Fruit fly (Drosophila melanogaster) whole organism, embryonic: ENCODE data around the gene synr.

Experiments
- Adf1 ChIP-seq: fragments of 200-800 bp; sonication (Bioruptor generic); IDR thresholded peaks from 2 replicates; pipeline ENCODE4 v1.3.6; 2022; ENCODE audit warnings: missing biosample characterization, missing genetic modification characterization
- Atf3 ChIP-seq: fragments of 200-800 bp; sonication (Bioruptor generic); optimal IDR thresholded peaks from 3 replicates; lab custom pipeline; 2016; ENCODE audit warnings: missing biosample characterization, missing genetic modification characterization
- B-H2 ChIP-seq: fragments of 200-800 bp; sonication (Bioruptor generic); optimal IDR thresholded peaks from 2 replicates; lab custom pipeline; 2018; ENCODE audit warnings: missing biosample characterization, mild to moderate bottlenecking, missing genetic modification characterization
- BtbVII ChIP-seq: fragments of 200-800 bp; sonication (Bioruptor generic); optimal IDR thresholded peaks from 3 replicates; lab custom pipeline; 2017; ENCODE audit warnings: missing biosample characterization, mild to moderate bottlenecking, missing genetic modification characterization
- CG10147 ChIP-seq: fragments of 200-800 bp; sonication (Bioruptor generic); optimal IDR thresholded peaks from 2 replicates; lab custom pipeline; 2019; ENCODE audit warnings: missing biosample characterization, mild to moderate bottlenecking, missing genetic modification characterization, moderate library complexity
- CG10267 ChIP-seq: fragments of 200-800 bp; sonication (Bioruptor generic); optimal IDR thresholded peaks from 2 replicates; lab custom pipeline; 2018; ENCODE audit warnings: missing biosample characterization, mild to moderate bottlenecking, missing genetic modification characterization, moderate library complexity
- CG10431 ChIP-seq: fragments of 200-800 bp; sonication (Bioruptor generic); optimal IDR thresholded peaks from 3 replicates; lab custom pipeline; 2018; ENCODE audit warnings: missing biosample characterization, mild to moderate bottlenecking, missing genetic modification characterization
- CG12299 ChIP-seq: fragments of 200-800 bp; sonication (Bioruptor generic); optimal IDR thresholded peaks from 2 replicates; lab custom pipeline; 2018; ENCODE audit warnings: missing biosample characterization, mild to moderate bottlenecking, missing genetic modification characterization
- CG12744 ChIP-seq: fragments of 200-800 bp; sonication (Bioruptor generic); optimal IDR thresholded peaks from 2 replicates; lab custom pipeline; 2016; ENCODE audit warnings: missing biosample characterization, missing genetic modification characterization
- CG13775 ChIP-seq: fragments of 200-800 bp; sonication (Bioruptor generic); optimal IDR thresholded peaks from 3 replicates; lab custom pipeline; 2017; ENCODE audit warnings: missing biosample characterization, mild to moderate bottlenecking, missing genetic modification characterization
- CG14014 ChIP-seq: fragments of 200-800 bp; sonication (Bioruptor generic); IDR thresholded peaks from 2 replicates; pipeline ENCODE4 v1.3.6; 2022; ENCODE audit warnings: missing biosample characterization, missing genetic modification characterization
- CG1832 ChIP-seq: fragments of 200-800 bp; sonication (Bioruptor generic); optimal IDR thresholded peaks from 2 replicates; lab custom pipeline; 2017; ENCODE audit warnings: missing biosample characterization, mild to moderate bottlenecking, missing genetic modification characterization, inconsistent platforms
- CG2202 ChIP-seq: fragments of 200-800 bp; sonication (Bioruptor generic); optimal IDR thresholded peaks from 2 replicates; lab custom pipeline; 2018; ENCODE audit warnings: missing biosample characterization, mild to moderate bottlenecking, missing genetic modification characterization
- CG31441 ChIP-seq: fragments of 200-800 bp; sonication (Bioruptor generic); IDR thresholded peaks from 2 replicates; pipeline ENCODE4 v1.3.6; 2022; ENCODE audit warnings: missing biosample characterization, missing genetic modification characterization
- CG34376 ChIP-seq: fragments of 200-800 bp; sonication (Bioruptor generic); optimal IDR thresholded peaks from 2 replicates; lab custom pipeline; 2018; ENCODE audit warnings: missing biosample characterization, mild to moderate bottlenecking, missing genetic modification characterization
- CG6689 ChIP-seq: fragments of 200-800 bp; sonication (Bioruptor generic); IDR thresholded peaks from 2 replicates; pipeline ENCODE4 v1.3.6; 2022; ENCODE audit warnings: missing biosample characterization, missing genetic modification characterization
- CG6813 ChIP-seq: fragments of 200-800 bp; sonication (Bioruptor generic); optimal IDR thresholded peaks from 2 replicates; lab custom pipeline; 2017; ENCODE audit warnings: missing biosample characterization, missing genetic modification characterization, mild to moderate bottlenecking, moderate library complexity, missing genetic modification reagents
- CG7357 ChIP-seq: fragments of 200-800 bp; sonication (Bioruptor generic); IDR thresholded peaks from 3 replicates; pipeline ENCODE4 v1.3.6; 2022; ENCODE audit warnings: missing biosample characterization, missing genetic modification characterization
- CG9797 ChIP-seq: fragments of 200-800 bp; sonication (Bioruptor generic); optimal IDR thresholded peaks from 3 replicates; lab custom pipeline; 2018; ENCODE audit warnings: missing biosample characterization, mild to moderate bottlenecking, missing genetic modification characterization
- CG9876 ChIP-seq: fragments of 200-800 bp; sonication (Bioruptor generic); optimal IDR thresholded peaks from 2 replicates; lab custom pipeline; 2016; ENCODE audit warnings: missing biosample characterization, missing genetic modification characterization
- CHES-1-like ChIP-seq: fragments of 200-800 bp; sonication (Bioruptor generic); optimal IDR thresholded peaks from 2 replicates; lab custom pipeline; 2016; ENCODE audit warnings: missing biosample characterization, missing genetic modification characterization
- Dfd ChIP-seq, 2 experiments: fragments of >200 bp; optimal IDR thresholded peaks; 2 replicates each; lab custom pipeline; 2017; ENCODE audit warnings: missing biosample characterization in 2 of 2, missing genetic modification characterization in 2 of 2
- Eip74EF ChIP-seq, 2 experiments: fragments of 200-800 bp in 1 of 2; fragments of >200 bp in 1 of 2; sonication (Bioruptor generic) in 1 of 2; optimal IDR thresholded peaks; 2 replicates each; lab custom pipeline; 2017 to 2019; ENCODE audit warnings: missing biosample characterization in 2 of 2, missing genetic modification characterization in 2 of 2, mild to moderate bottlenecking in 1 of 2, moderate library complexity in 1 of 2
- Fer1 ChIP-seq: fragments of 200-800 bp; sonication (Bioruptor generic); optimal IDR thresholded peaks from 2 replicates; lab custom pipeline; 2017; ENCODE audit warnings: missing biosample characterization, mild to moderate bottlenecking, missing genetic modification characterization
- Hand ChIP-seq: fragments of 200-800 bp; sonication (Bioruptor generic); optimal IDR thresholded peaks from 2 replicates; lab custom pipeline; 2017; ENCODE audit warnings: mild to moderate bottlenecking, missing biosample characterization, missing genetic modification reagents, missing genetic modification characterization
- HmgZ ChIP-seq: fragments of 200-800 bp; sonication (Bioruptor generic); optimal IDR thresholded peaks from 2 replicates; lab custom pipeline; 2018; ENCODE audit warnings: missing biosample characterization, mild to moderate bottlenecking, missing genetic modification characterization
- Kr ChIP-seq: fragments of 200-800 bp; sonication (Bioruptor generic); optimal IDR thresholded peaks from 2 replicates; lab custom pipeline; 2017; ENCODE audit warnings: missing biosample characterization, mild to moderate bottlenecking, missing genetic modification characterization
- Lpt ChIP-seq: fragments of >200 bp; optimal IDR thresholded peaks from 2 replicates; lab custom pipeline; 2018; ENCODE audit warnings: missing biosample characterization, missing genetic modification characterization
- NC2β ChIP-seq: fragments of 200-800 bp; sonication (Bioruptor generic); optimal IDR thresholded peaks from 2 replicates; lab custom pipeline; 2016; ENCODE audit warnings: missing biosample characterization, missing genetic modification characterization
- Neu2 ChIP-seq: fragments of 200-800 bp; sonication (Bioruptor generic); optimal IDR thresholded peaks from 3 replicates; lab custom pipeline; 2016; ENCODE audit warnings: missing biosample characterization, missing genetic modification characterization, borderline replicate concordance
- Rfx ChIP-seq: fragments of 200-800 bp; sonication (Bioruptor generic); IDR thresholded peaks from 2 replicates; pipeline ENCODE4 v1.3.6; 2022; ENCODE audit warnings: missing biosample characterization, missing genetic modification characterization
- Rx ChIP-seq: fragments of 200-800 bp; sonication (Bioruptor generic); IDR thresholded peaks from 2 replicates; pipeline ENCODE4 v1.3.6; 2022; ENCODE audit warnings: missing biosample characterization, missing genetic modification characterization
- ac ChIP-seq: fragments of 200-800 bp; sonication (Bioruptor generic); optimal IDR thresholded peaks from 3 replicates; lab custom pipeline; 2017; ENCODE audit warnings: missing biosample characterization, mild to moderate bottlenecking, missing genetic modification characterization
- bab2 ChIP-seq: fragments of 200-800 bp; sonication (Bioruptor generic); optimal IDR thresholded peaks from 2 replicates; lab custom pipeline; 2016; ENCODE audit warnings: missing biosample characterization, missing genetic modification characterization
- btn ChIP-seq: fragments of 200-800 bp; sonication (Bioruptor generic); optimal IDR thresholded peaks from 2 replicates; lab custom pipeline; 2016; ENCODE audit warnings: missing biosample characterization, missing genetic modification characterization
- chinmo ChIP-seq: fragments of 200-800 bp; sonication (Bioruptor generic); IDR thresholded peaks from 4 replicates; pipeline ENCODE4 v1.3.6; 2022; ENCODE audit warnings: missing biosample characterization, missing genetic modification characterization; ENCODE audit not compliant: partially characterized antibody
- croc ChIP-seq: fragments of 200-800 bp; sonication (Bioruptor generic); conservative IDR thresholded peaks from 3 replicates; pipeline ENCODE4 v1.3.6; 2022; ENCODE audit warnings: missing biosample characterization, missing genetic modification characterization
- ems ChIP-seq: fragments of 200-800 bp; sonication (Bioruptor generic); optimal IDR thresholded peaks from 3 replicates; lab custom pipeline; 2016; ENCODE audit warnings: missing biosample characterization, missing genetic modification characterization
- en ChIP-seq: fragments of 200-800 bp; sonication (Bioruptor generic); optimal IDR thresholded peaks from 2 replicates; lab custom pipeline; 2016; ENCODE audit warnings: missing biosample characterization, missing genetic modification characterization
- grau ChIP-seq: fragments of 200-800 bp; optimal IDR thresholded peaks from 3 replicates; lab custom pipeline; 2019; ENCODE audit warnings: missing biosample characterization, mild to moderate bottlenecking, missing genetic modification characterization, moderate library complexity
- her ChIP-seq: fragments of 200-800 bp; sonication (Bioruptor generic); optimal IDR thresholded peaks from 2 replicates; lab custom pipeline; 2016; ENCODE audit warnings: missing biosample characterization, missing genetic modification characterization
- hth ChIP-seq: fragments of >200 bp; optimal IDR thresholded peaks from 2 replicates; lab custom pipeline; 2017; ENCODE audit warnings: inconsistent platforms
- ken ChIP-seq: fragments of 200-800 bp; sonication (Bioruptor generic); IDR thresholded peaks from 3 replicates; pipeline ENCODE4 v1.3.6; 2022; ENCODE audit warnings: missing biosample characterization, missing genetic modification characterization
- maf-S ChIP-seq: fragments of 200-800 bp; sonication (Bioruptor generic); optimal IDR thresholded peaks from 2 replicates; lab custom pipeline; 2016; ENCODE audit warnings: missing biosample characterization, missing genetic modification characterization
- nerfin-1 ChIP-seq: fragments of 200-800 bp; sonication (Bioruptor generic); optimal IDR thresholded peaks from 3 replicates; lab custom pipeline; 2019; ENCODE audit warnings: missing biosample characterization, mild to moderate bottlenecking, missing genetic modification characterization, moderate library complexity
- otp ChIP-seq: fragments of 200-800 bp; sonication (Bioruptor generic); IDR thresholded peaks from 3 replicates; pipeline ENCODE4, ENCODE4 v1.3.6; 2022; ENCODE audit warnings: missing biosample characterization, missing genetic modification characterization
- scrt ChIP-seq: fragments of 200-800 bp; sonication (Bioruptor generic); optimal IDR thresholded peaks from 2 replicates; lab custom pipeline; 2018; ENCODE audit warnings: missing biosample characterization, mild to moderate bottlenecking, missing genetic modification characterization, moderate library complexity
- shn ChIP-seq: fragments of 200-800 bp; sonication (Bioruptor generic); optimal IDR thresholded peaks from 3 replicates; lab custom pipeline; 2016; ENCODE audit warnings: missing biosample characterization, missing genetic modification characterization
- tap ChIP-seq: fragments of 200-800 bp; optimal IDR thresholded peaks from 3 replicates; lab custom pipeline; 2019; ENCODE audit warnings: missing biosample characterization, mild to moderate bottlenecking, missing genetic modification characterization, moderate library complexity
- trem ChIP-seq: fragments of 200-800 bp; optimal IDR thresholded peaks from 3 replicates; lab custom pipeline; 2019; ENCODE audit warnings: missing biosample characterization, mild to moderate bottlenecking, missing genetic modification characterization, moderate library complexity
- wek ChIP-seq: fragments of 200-800 bp; sonication (Bioruptor generic); optimal IDR thresholded peaks from 3 replicates; lab custom pipeline; 2018; ENCODE audit warnings: missing biosample characterization, mild to moderate bottlenecking, missing genetic modification characterization, moderate library complexity

synr gene

DNA sequence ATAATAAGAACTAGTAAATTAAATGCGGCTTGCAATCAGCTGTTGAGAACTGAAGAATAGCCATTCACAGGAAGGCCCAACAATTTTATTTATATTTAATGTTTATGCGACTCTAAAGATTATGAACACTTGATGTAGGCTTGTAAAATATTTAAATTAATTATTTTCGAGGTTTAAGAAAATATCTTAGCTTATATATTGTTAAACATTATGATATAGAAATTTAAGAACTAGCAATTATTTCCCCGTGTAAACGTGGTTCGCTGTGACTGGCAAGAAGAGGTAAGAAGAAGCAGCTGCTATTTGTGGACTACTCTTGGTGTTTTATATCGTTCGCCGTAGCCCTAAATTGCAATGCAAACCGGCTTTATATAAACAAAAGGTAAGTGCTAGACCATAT lies 2.8 kb downstream of the synr start, which contains the start of the genes mRpL24 and betaggt-I (continued):
- TF ChIP-seq ac (GFP tag; lab: Kevin White, UChicago) (peak; percentile 23), CG14014 (GFP tag; lab: Robert Waterston, UW) (peak; percentile 96), bab2 (GFP tag; lab: Kevin White, UChicago) (peak; percentile 72), Rfx (GFP tag; lab: Robert Waterston, UW) (peak; percentile 98), Eip74EF (GFP tag; optimal IDR thresholded peaks at IDR 0.05; lab: Kevin White, UChicago) (peak in 1 of 2 experiments; percentile 92), CG12744 (GFP tag; lab: Kevin White, UChicago) (peak; percentile 78), CG9797 (GFP tag; lab: Kevin White, UChicago) (peak; percentile 31), ems (peak; percentile 57), trem (tag; lab: Kevin White, UChicago) (peak; percentile 95), NC2β (peak; percentile 82), chinmo (GFP tag; lab: Robert Waterston, UW) (no peak), tap (tag; lab: Kevin White, UChicago) (peak; percentile 95), CG31441 (GFP tag; lab: Robert Waterston, UW) (peak; percentile 97), Rx (GFP tag; lab: Robert Waterston, UW) (peak; percentile 97), B-H2 (peak; percentile 96), Neu2 (GFP tag; lab: Kevin White, UChicago) (no peak), CG13775 (GFP tag; lab: Kevin White, UChicago) (peak; percentile 97), CG6689 (GFP tag; lab: Robert Waterston, UW) (peak; percentile 98), shn (GFP tag; lab: Kevin White, UChicago) (peak; percentile 61), otp (peak; percentile 95), CG1832 (no peak), CG10147 (GFP tag; lab: Kevin White, UChicago) (peak; percentile 96), Lpt (GFP tag; lab: Kevin White, UChicago) (no peak), btn (GFP tag; lab: Kevin White, UChicago) (no peak), CG10431 (GFP tag; lab: Kevin White, UChicago) (peak; percentile 76), HmgZ (tag; lab: Kevin White, UChicago) (peak; percentile 98), ken (GFP tag; lab: Robert Waterston, UW) (peak; percentile 97), Adf1 (GFP tag; lab: Robert Waterston, UW) (peak; percentile 84), CG7357 (GFP tag; lab: Robert Waterston, UW) (peak; percentile 86), wek (GFP tag; lab: Kevin White, UChicago) (peak; percentile 74), CHES-1-like (peak; percentile 67), Atf3 (GFP tag; lab: Kevin White, UChicago) (peak; percentile 69), CG2202 (tag; lab: Kevin White, UChicago) (peak; percentile 89), Hand (peak; percentile 77), scrt (GFP tag; lab: Kevin White, UChicago) (peak; percentile 91), CG12299 (tag; lab: Kevin White, UChicago) (peak; percentile 96), CG6813 (GFP tag; lab: Kevin White, UChicago) (peak; percentile 86), BtbVII (peak; percentile 92), grau (peak; percentile 97), CG10267 (tag; lab: Kevin White, UChicago) (peak; percentile 92), maf-S (GFP tag; lab: Kevin White, UChicago) (peak; percentile 80), Fer1 (GFP tag; lab: Kevin White, UChicago) (peak; percentile 96), Dfd (GFP tag; optimal IDR thresholded peaks at IDR 0.05; lab: Kevin White, UChicago) (no peak), CG9876 (GFP tag; lab: Kevin White, UChicago) (peak; percentile 71), hth (lab: Kevin White, UChicago) (no peak), nerfin-1 (tag; lab: Kevin White, UChicago) (peak; percentile 95), her (GFP tag; lab: Kevin White, UChicago) (peak; percentile 40), CG34376 (GFP tag; lab: Kevin White, UChicago) (peak; percentile 91), croc (GFP tag; lab: Robert Waterston, UW) (peak; percentile 93), Kr (GFP tag; lab: Kevin White, UChicago) (no peak), en (GFP tag; lab: Kevin White, UChicago) (peak; percentile 42)
